Fruit fly (Drosophila melanogaster) whole organism: ENCODE results near the gene dpr11.

Experiments used
- CG8478 ChIP-seq: fragments of >200 bp; optimal IDR thresholded peaks from 2 replicates; lab custom pipeline; 2018; ENCODE audit warnings: inconsistent platforms
- Dll ChIP-seq: fragments of >200 bp; optimal IDR thresholded peaks from 2 replicates; lab custom pipeline; 2017
- pan ChIP-seq: fragments of >200 bp; optimal IDR thresholded peaks from 2 replicates; lab custom pipeline; 2017
- psq ChIP-seq: fragments of >200 bp; optimal IDR thresholded peaks from 2 replicates; lab custom pipeline; 2017

DNA sequence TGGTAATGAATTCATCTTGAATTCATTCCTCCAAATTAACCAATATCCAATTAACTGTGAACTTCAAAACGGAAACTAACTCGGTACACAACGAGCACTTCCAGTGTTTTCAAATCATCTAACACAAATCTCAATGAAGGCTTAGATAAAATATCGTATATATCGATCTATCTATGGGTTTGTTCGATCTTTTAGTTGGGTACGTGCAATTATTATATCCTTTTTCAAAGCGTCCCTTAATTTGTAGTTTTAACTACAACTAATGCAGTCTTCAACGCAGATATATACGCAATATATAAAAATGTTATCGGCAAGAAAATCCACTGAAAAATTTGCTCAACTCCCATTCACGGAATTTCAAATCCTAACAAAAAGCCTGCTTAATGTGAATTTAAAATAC lies 4.8 kb upstream of the dpr11 start, which contains the start of gene CG1138:
- TF ChIP-seq pan (no peak), psq (lab: Kevin White, UChicago) (no peak), Dll (lab: Kevin White, UChicago) (no peak), CG8478 (lab: Kevin White, UChicago) (no peak)
